Worm (Caenorhabditis elegans) whole organism, young adult: Measurements from ENCODE around the gene F26F12.4.

Source experiments
- F33H1.4 ChIP-seq: fragments of 200-800 bp; sonication (Bioruptor generic); IDR thresholded peaks from 2 replicates; pipeline ENCODE4 v1.3.6; 2022; ENCODE audit warnings: missing genetic modification reagents, missing genetic modification characterization, missing compliant biosample characterization
- fkh-3 ChIP-seq: sonication (generic microtip); optimal IDR thresholded peaks from 2 replicates; lab custom pipeline; 2016; ENCODE audit warnings: mild to moderate bottlenecking, missing genetic modification characterization, missing compliant biosample characterization
- lin-35 ChIP-seq, 3 experiments: fragments of 150-350 bp in 2 of 3; sonication (generic microtip) in 1 of 3; optimal IDR thresholded peaks; 2 replicates each; lab custom pipeline; 2014 to 2018; ENCODE audit warnings: missing biosample characterization in 3 of 3, missing genetic modification characterization in 3 of 3, missing genetic modification reagents in 3 of 3

- TF ChIP-seq F33H1.4 (GFP tag; lab: Robert Waterston, UW) (no peak), fkh-3 (tag; lab: Kevin White, UChicago) (no peak), lin-35 (GFP tag; optimal IDR thresholded peaks at IDR 0.05; lab: Kevin White, UChicago) (no peak)
Observed at ce11 chrV:5880064-5880463, 10.9 kb upstream of the F26F12.4 start, which contains the start of gene C02G6.3.
